Worm (Caenorhabditis elegans) whole organism, L4/young adult: ENCODE data around the gene mrp-1.

ENCODE experiments used
- W03F9.2 ChIP-seq: fragments of 150-350 bp; optimal IDR thresholded peaks from 2 replicates; lab custom pipeline; 2014; ENCODE audit warnings: missing biosample characterization, missing genetic modification characterization
- dao-5 ChIP-seq: sonication (generic microtip); optimal IDR thresholded peaks from 2 replicates; lab custom pipeline; 2016; ENCODE audit warnings: missing genotype, missing genetic modification characterization, moderate library complexity, missing compliant biosample characterization
- him-1 ChIP-seq: sonication (generic microtip); optimal IDR thresholded peaks from 2 replicates; lab custom pipeline; 2016; ENCODE audit warnings: missing genotype, missing genetic modification reagents, missing genetic modification characterization, missing compliant biosample characterization

Gene mrp-1

DNA sequence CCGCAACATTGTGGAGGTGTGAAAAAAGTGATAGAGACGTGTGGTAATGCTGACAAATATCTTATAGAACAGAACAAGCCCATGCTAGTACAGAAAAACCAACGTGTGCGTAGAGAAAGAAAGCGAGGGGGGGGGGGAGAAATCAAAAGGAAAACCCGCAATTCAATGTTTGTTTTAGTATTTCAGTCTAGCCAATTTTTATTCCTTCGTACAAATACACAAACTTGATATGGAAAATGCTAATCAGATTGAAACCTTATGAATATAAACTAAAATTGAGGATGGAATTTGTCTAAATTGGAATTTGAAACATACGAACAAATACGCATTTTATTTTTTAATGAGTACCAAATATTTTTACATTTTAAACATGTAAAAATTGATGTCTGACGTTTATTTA lies at the start of gene mrp-1:
Gene mrp-1 (minus strand): TSS at position 101 of the 400 bp plus-strand sequence.
- TF ChIP-seq dao-5 (tag; lab: Kevin White, UChicago), result no peak
- TF ChIP-seq W03F9.2 (tag; lab: Kevin White, UChicago), result no peak
- no peak for TF ChIP-seq him-1

DNA sequence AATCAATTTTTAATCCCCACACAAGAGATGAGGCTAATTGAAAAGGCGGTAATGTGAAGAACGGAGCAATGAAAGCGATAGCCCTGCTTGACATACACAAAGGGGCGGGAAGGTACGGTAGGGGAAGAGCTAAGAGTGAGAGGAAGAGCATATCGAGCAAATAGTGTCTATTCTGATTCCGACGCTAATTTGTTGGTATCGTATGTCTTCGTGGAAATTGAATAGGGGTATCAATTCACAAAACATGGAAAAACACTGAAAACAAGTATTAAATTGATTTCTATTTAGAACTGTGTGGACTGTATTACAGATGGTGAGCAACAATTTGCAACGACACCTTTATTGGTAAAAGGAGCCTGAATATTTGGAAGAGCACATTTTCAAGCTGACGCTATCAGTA lies 49.2 kb upstream of the mrp-1 start, which contains the start of gene pha-2:
Gene pha-2 (minus strand): TSS at position 101 of the 400 bp plus-strand sequence.
- TF ChIP-seq W03F9.2 (tag; lab: Kevin White, UChicago), result no peak
- TF ChIP-seq dao-5 (tag; lab: Kevin White, UChicago), result no peak
- no peak for TF ChIP-seq him-1

DNA sequence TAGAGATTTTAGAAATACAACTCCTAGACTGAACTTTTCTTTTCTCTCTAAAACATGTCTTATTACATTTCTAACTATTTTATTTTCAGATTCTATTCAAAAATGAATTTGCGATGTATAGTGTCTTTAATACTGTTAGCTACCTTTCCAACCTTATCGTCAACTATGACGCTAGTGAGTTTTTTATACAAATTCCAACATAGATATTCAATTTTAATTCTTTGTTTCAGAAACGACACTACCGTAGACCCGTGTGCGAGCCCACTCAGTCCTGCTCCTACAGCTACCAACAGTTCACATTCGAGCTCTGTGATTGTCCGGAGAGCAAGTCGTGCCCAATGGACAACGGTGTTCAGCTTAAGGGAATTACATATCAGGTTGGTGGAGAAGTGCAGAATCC lies 41.4 kb upstream of the mrp-1 start, which contains the start of gene M6.4:
Gene M6.4 (plus strand): TSS at position 55 of the 400 bp plus-strand sequence.
- no peak for TF ChIP-seq him-1
- TF ChIP-seq dao-5 (tag; lab: Kevin White, UChicago), result no peak
- no peak for TF ChIP-seq W03F9.2 (tag; lab: Kevin White, UChicago)

DNA sequence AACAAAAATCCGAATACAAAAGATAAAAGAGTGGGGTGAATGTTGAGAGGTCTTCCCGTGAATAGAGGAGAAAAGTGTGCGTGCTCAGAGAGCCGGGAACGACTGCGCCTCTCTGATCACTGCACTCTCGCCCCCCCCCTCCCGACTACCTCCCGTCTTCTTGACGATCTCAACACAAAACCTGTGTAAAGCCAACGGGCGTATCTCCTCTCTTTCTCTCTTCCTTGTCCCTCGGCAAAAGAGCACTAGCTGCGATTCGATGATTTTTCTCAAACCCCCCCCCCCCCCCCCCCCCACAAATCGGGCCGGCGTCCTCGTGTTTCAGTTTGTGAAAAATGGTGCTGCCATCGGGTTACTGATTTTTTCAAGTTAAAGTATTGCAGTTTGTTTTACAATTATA lies 34.0 kb upstream of the mrp-1 start:
- TF ChIP-seq W03F9.2 (tag; lab: Kevin White, UChicago), result no peak
- TF ChIP-seq dao-5 (tag; lab: Kevin White, UChicago), result no peak
- TF ChIP-seq him-1, result no peak

DNA sequence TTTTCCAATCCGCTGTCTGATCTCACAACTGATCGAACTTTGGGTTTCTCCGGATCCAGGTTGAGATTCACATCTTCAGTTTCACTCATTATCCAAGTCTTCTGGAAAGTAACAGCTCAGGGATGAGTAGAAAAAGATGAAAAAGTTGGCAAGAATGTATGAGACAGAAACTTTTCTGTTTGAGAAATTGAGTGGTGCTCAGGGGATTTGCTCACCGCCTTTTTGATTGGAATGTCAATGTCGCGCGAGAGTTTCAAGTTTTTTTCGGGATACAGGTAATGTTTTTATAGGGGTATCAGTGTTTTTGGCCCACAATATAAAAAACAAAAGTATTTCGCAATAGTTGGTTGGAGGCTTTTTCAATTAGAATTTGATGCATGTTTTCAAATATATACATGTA lies 33.5 kb upstream of the mrp-1 start, which contains the start of gene unc-96:
Gene unc-96 (minus strand): TSS at position 101 of the 400 bp plus-strand sequence.
- TF ChIP-seq him-1, result no peak
- TF ChIP-seq dao-5 (tag; lab: Kevin White, UChicago), result no peak
- TF ChIP-seq W03F9.2 (tag; lab: Kevin White, UChicago), result no peak

DNA sequence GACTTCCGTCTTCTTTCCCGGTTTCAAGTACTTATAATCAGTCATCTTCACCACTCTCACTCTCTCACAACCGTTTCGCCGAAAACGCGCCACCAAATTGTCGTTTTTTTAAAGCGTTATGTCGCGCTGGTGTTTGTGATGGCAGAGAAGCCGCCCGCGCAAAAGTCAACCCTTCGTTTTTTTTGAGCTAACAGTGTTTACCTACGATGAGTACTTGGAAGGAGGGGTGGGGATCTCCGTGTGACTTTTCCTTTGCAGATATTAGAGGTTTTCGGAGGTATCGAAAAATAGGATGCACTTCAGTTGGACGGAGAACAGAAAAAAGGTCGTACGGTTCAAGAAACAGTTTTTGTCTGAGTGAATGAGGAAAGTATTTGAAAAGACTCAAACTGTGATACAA lies 30.0 kb upstream of the mrp-1 start:
- TF ChIP-seq dao-5 (tag; lab: Kevin White, UChicago), result no peak
- no peak for TF ChIP-seq W03F9.2 (tag; lab: Kevin White, UChicago)
- no peak for TF ChIP-seq him-1

DNA sequence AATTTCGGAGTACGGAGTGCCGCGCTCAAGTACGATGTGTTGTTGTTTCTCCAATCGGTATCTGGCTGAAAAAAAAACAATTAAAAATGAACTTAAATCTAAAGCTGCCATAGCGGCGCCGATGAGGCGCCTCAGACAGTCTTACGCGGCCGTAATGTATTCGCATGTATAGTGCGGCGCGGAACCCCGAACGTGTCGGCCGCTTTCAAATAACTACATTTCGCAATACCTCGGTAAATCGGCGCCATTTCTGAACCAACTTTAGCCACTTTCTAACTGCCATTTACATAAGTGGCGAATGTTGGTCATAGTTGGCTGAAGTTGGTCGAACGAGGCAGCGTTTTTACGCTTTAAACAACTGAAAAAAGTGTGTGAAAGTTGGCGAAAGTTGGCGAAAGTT lies 25.1 kb upstream of the mrp-1 start:
- TF ChIP-seq W03F9.2 (tag; lab: Kevin White, UChicago) (no peak), him-1 (no peak), dao-5 (tag; lab: Kevin White, UChicago) (no peak)

DNA sequence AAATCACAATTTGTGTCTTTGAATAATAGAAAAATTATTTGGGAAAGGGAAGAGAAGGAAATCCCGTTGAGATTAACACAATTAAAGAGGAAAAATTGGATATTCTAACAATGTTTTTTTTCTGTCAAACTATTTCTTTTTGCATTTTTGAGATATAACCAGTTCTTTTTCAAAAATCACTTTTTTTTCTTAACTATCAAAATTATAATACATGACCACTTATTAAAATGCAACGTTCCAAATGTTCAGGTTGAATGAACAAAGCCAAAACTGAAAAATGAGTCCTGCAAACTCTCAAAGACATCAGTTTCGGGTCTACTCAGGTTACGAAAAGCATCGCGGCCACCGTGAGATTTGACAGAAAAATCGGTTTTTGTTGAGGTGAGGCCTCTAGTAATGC lies 21.9 kb upstream of the mrp-1 start:
- TF ChIP-seq dao-5 (tag; lab: Kevin White, UChicago), result no peak
- no peak for TF ChIP-seq W03F9.2 (tag; lab: Kevin White, UChicago)
- TF ChIP-seq him-1, result no peak

DNA sequence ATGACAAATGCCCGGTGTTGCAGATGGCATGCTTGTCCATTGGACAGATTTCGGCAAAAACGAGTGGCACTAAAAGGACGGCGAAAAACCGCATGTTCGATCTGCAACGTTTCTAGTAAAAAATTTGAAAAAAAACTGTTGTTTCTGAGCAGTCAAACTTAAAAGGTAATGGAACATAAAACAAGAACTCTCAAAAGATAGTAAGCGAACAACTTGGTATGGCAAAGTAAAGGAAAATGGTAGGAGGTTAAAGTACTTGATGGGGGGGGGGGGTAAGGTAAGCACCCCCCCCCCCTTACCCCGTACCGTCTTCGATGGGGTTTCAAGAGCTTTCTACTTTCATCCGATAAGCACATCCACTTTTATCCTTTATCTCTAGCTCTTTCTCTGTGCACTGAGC lies 20.7 kb upstream of the mrp-1 start, which contains the start of gene F13C5.5:
Gene F13C5.5 (minus strand): TSS at position 101 of the 400 bp plus-strand sequence.
- TF ChIP-seq him-1 (no peak), dao-5 (tag; lab: Kevin White, UChicago) (no peak), W03F9.2 (tag; lab: Kevin White, UChicago) (no peak)

DNA sequence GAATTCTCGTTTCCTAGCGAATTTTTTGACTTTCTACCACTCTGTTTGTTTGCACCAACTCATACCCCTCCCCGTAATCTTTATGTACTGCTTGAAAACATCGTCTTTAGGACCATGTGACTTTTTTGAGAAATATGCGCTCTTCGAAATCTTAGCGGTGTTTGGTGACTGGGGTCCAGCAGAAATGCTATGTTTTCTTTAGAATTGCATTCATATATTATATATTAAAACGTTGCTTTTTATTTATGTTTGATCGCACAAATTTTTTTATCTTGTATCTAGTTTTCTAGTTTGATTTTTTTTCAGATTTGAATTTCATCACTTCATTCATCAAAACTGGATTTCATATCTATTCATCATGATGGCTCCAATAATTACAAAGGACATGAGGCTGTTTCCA lies 14.2 kb upstream of the mrp-1 start, which contains the start of gene F13C5.1:
Gene F13C5.1 (plus strand): TSS at position 301 of the 400 bp plus-strand sequence.
- TF ChIP-seq W03F9.2 (tag; lab: Kevin White, UChicago) (no peak), him-1 (no peak), dao-5 (tag; lab: Kevin White, UChicago) (no peak)

DNA sequence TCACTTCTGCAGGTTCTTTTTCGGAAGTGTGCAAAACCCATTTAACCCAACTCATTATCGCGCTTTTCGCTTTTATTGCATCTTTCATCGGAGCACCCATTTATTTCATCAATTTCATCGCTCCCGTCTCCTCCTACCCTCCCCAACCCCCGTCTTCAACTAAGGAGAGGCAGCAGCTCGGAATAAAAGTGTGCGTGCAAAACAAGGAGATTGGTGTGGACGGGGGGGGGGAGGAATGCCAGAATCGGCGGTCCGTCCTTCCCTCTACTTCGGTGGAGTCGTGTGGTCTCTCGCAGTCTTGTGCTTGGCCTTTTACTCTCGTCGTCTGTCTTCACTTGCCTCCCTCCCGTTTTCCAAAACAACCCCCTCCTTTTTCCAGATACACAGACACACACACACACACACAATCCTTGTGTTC lies 13.7 kb upstream of the mrp-1 start:
- TF ChIP-seq him-1, result peak; percentile 27
- TF ChIP-seq W03F9.2 (tag; lab: Kevin White, UChicago), result no peak

DNA sequence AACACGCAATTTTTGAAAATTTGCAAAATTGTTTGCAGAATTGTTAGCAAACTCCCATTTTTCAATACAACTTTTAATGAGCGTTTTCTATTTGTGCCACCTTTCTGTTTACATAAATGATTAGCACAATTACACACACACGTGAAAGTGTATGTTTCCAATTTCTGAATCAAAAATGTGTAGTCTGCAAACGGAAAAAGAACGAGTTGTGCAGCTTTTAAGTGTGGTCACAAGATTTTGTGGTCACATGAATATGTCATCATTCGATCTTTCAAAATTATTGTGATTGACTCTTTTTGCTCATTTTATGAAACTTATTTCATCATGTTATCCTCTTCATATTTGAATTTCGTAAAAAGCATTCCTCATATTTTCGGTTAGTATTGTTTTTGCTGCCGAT lies 13.0 kb upstream of the mrp-1 start:
- TF ChIP-seq him-1 (no peak), W03F9.2 (tag; lab: Kevin White, UChicago) (no peak), dao-5 (tag; lab: Kevin White, UChicago) (no peak)

DNA sequence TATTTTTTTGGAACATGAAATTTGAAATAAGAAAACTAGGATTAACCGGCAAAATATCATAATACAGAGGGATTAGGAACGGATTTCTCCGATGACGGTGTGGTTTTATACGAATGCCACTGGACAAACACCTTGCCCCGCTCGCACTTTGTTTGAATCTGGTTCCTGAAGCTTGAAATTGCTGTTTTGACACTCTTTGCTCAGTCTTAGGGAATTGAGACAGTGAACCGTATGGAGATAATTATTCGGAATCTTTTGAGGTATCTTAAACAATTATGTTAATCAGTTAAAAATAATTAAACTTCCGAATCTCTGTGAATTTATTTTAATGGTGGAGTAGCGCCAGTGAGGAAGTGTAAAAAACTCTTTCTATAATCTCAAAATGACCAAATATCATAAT lies 11.8 kb upstream of the mrp-1 start, which contains the start of gene F13C5.3:
Gene F13C5.3 (minus strand): TSS at position 101 of the 400 bp plus-strand sequence.
- no peak for TF ChIP-seq him-1
- no peak for TF ChIP-seq W03F9.2 (tag; lab: Kevin White, UChicago)
- TF ChIP-seq dao-5 (tag; lab: Kevin White, UChicago), result no peak

DNA sequence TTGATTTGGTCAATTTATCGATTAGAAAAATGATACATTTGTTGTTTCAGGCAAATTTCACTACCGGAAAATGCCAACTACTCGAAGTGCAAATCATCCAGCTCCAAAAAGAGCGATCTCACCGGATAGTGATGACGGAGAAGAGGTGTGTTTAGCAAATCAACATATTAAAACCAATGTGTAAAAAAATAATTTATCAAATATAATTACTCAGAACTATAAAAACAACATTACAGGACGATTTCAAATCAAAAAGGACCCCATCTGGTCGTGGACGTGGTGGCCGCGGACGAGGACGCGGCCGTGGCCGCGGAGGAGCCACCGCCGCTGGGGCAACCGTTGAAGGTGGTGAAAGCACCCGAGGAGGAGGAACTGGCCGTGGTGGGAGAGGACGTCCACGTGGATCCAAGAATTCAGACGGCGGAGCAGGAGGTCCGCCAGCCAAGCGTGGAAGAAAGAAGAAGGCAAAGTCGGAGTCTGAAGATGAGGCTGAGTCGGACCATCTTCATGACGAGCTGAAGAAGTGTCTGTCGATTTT lies 6.3 kb upstream of the mrp-1 start, which contains the start of gene F13C5.2:
Gene F13C5.2 (plus strand): TSS at position 51 of the 538 bp plus-strand sequence.
- TF ChIP-seq him-1 (no peak), W03F9.2 (tag; lab: Kevin White, UChicago) (no peak), dao-5 (tag; lab: Kevin White, UChicago) (no peak)
